Worm (Caenorhabditis elegans): ENCODE data around the gene clec-232.

DNA sequence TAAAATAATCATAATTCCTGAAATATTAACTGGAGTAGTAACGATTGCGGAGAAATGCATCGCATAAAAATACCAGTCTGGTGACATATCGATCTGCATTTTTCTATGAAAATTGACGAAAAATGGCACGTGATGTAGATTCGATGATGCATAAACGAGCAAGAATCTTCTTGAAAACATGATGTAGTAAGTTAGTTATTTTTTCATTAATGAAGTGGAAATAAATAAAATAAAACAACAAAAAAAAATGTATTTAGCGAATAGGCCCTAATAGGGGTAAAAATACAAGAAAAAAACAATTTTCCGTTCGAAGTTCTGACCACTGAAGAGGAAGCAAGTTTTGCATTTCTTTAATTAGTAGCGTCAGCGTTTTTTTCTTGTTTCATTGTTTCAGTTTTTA lies 10.8 kb upstream of the clec-232 start, which contains the start of gene sri-2:
- TF ChIP-seq nfya-1 (tag; optimal IDR thresholded peaks at IDR 0.05; ENCODE audit: insufficient read depth) = no peak
- TF ChIP-seq nhr-25 (tag; optimal IDR thresholded peaks at IDR 0.05) = no peak
- no peak for TF ChIP-seq pha-4 (tag; optimal IDR thresholded peaks at IDR 0.05)
- TF ChIP-seq zag-1 (tag; optimal IDR thresholded peaks at IDR 0.05) = no peak
- no peak for TF ChIP-seq skn-1 (tag; optimal IDR thresholded peaks at IDR 0.05)
- TF ChIP-seq ztf-11 (tag; optimal IDR thresholded peaks at IDR 0.05) = no peak
- no peak for TF ChIP-seq egl-27 (tag; optimal IDR thresholded peaks at IDR 0.05)
- TF ChIP-seq nhr-237 (tag; optimal IDR thresholded peaks at IDR 0.05) = no peak
- TF ChIP-seq aly-2 (tag; optimal IDR thresholded peaks at IDR 0.05) = no peak
- no peak for TF ChIP-seq pqm-1 (tag; optimal IDR thresholded peaks at IDR 0.05)
- TF ChIP-seq ceh-82 (tag; optimal IDR thresholded peaks at IDR 0.05) = no peak
- no peak for TF ChIP-seq ceh-9 (tag; optimal IDR thresholded peaks at IDR 0.05)
